Worm (Caenorhabditis elegans) whole organism, early embryonic: ENCODE data around the gene H09F14.1.

Experiments
- B0310.2 ChIP-seq: sonication (generic microtip); optimal IDR thresholded peaks from 2 replicates; lab custom pipeline; 2016; ENCODE audit warnings: mild to moderate bottlenecking, missing genetic modification characterization, missing compliant biosample characterization
- F13C5.2 ChIP-seq: sonication (generic microtip); optimal IDR thresholded peaks from 2 replicates; lab custom pipeline; 2017; ENCODE audit warnings: mild to moderate bottlenecking, missing genetic modification characterization, inconsistent platforms, missing compliant biosample characterization
- aly-1 ChIP-seq: sonication (generic microtip); optimal IDR thresholded peaks from 2 replicates; lab custom pipeline; 2016; ENCODE audit warnings: missing genetic modification characterization, missing compliant biosample characterization
- ama-1 ChIP-seq: fragments of 150-350 bp; optimal IDR thresholded peaks from 2 replicates; lab custom pipeline; 2014
- ceh-13 ChIP-seq: fragments of 200-800 bp; sonication (Bioruptor generic); optimal IDR thresholded peaks from 2 replicates; lab custom pipeline; 2018; ENCODE audit warnings: mild to moderate bottlenecking, missing genetic modification characterization, missing compliant biosample characterization
- ceh-36 ChIP-seq: sonication (generic microtip); optimal IDR thresholded peaks from 2 replicates; lab custom pipeline; 2016; ENCODE audit warnings: missing genetic modification characterization, inconsistent platforms, missing compliant biosample characterization
- ets-7 ChIP-seq: sonication (generic microtip); optimal IDR thresholded peaks from 2 replicates; lab custom pipeline; 2016; ENCODE audit warnings: missing genotype, missing genetic modification characterization, missing compliant biosample characterization
- flt-1 ChIP-seq: fragments of 200-800 bp; sonication (Bioruptor generic); IDR thresholded peaks from 2 replicates; pipeline ENCODE4 v1.3.6; 2022; ENCODE audit warnings: missing genetic modification characterization, missing compliant biosample characterization
- hmbx-1 ChIP-seq: sonication (generic microtip); optimal IDR thresholded peaks from 2 replicates; lab custom pipeline; 2016; ENCODE audit warnings: mild to moderate bottlenecking, missing genetic modification characterization, missing compliant biosample characterization
- hmg-4 ChIP-seq: fragments of 200-800 bp; sonication (Bioruptor generic); optimal IDR thresholded peaks from 2 replicates; lab custom pipeline; 2018; ENCODE audit warnings: mild to moderate bottlenecking, missing genetic modification characterization, missing compliant biosample characterization
- hnd-1 ChIP-seq: sonication (generic microtip); optimal IDR thresholded peaks from 2 replicates; lab custom pipeline; 2016; ENCODE audit warnings: missing genetic modification characterization, missing compliant biosample characterization
- pes-1 ChIP-seq: fragments of 200-800 bp; sonication (Bioruptor generic); IDR thresholded peaks from 2 replicates; pipeline ENCODE4 v1.3.6; 2022; ENCODE audit warnings: missing genetic modification reagents, missing genetic modification characterization, missing compliant biosample characterization
- scrt-1 ChIP-seq: fragments of 200-800 bp; sonication (Bioruptor generic); IDR thresholded peaks from 2 replicates; pipeline ENCODE4 v1.3.6; 2022; ENCODE audit warnings: missing genetic modification characterization, missing compliant biosample characterization
- sea-1 ChIP-seq: fragments of 200-800 bp; sonication (Bioruptor generic); conservative IDR thresholded peaks from 2 replicates; pipeline ENCODE4 v1.3.6; 2022; ENCODE audit warnings: missing genetic modification characterization, missing compliant biosample characterization
- tbx-11 ChIP-seq: fragments of 200-800 bp; sonication (Bioruptor generic); IDR thresholded peaks from 2 replicates; pipeline ENCODE4 v1.3.6; 2022; ENCODE audit warnings: missing genetic modification characterization, missing compliant biosample characterization
- tbx-37 ChIP-seq: fragments of 200-800 bp; sonication (Bioruptor generic); conservative IDR thresholded peaks from 2 replicates; pipeline ENCODE4 v1.3.6; 2022; ENCODE audit warnings: missing genetic modification reagents, missing genetic modification characterization, missing compliant biosample characterization
- tra-4 ChIP-seq: sonication (generic microtip); optimal IDR thresholded peaks from 2 replicates; lab custom pipeline; 2017; ENCODE audit warnings: missing genetic modification characterization, missing compliant biosample characterization

Gene H09F14.1

DNA sequence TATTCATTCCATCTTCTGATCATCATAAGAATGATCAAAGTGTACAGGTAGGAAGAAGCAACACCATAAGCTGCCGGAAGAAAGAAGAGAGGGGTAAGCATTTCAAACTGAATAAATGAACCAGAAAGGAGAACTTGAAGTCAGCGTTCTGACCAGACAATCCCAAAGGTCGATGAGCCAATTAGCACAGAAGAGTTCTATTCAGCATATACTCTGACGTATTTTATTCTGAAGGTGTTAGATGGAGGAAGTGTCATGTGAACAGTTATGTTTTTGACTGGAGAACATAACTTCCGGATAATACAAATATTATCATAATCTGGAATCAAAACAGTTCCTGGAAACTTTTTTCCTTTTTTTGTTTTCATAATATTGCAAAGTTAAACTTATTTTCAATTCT lies 26.7 kb downstream of the H09F14.1 start, which contains the start of gene srg-32:
Gene srg-32 (minus strand): TSS at position 101 of the 400 bp plus-strand sequence.
- TF ChIP-seq tra-4 (tag; lab: Kevin White, UChicago) = no peak
- TF ChIP-seq ama-1 (lab: Kevin White, UChicago) = no peak
- TF ChIP-seq pes-1 (GFP tag; lab: Robert Waterston, UW) = no peak
- TF ChIP-seq hmg-4 (GFP tag; lab: Kevin White, UChicago) = no peak
- TF ChIP-seq tbx-37 (GFP tag; lab: Robert Waterston, UW) = no peak
- TF ChIP-seq hmbx-1 (tag; lab: Kevin White, UChicago) = no peak
- TF ChIP-seq scrt-1 (GFP tag; lab: Robert Waterston, UW) = no peak
- no peak for TF ChIP-seq ceh-13 (GFP tag; lab: Kevin White, UChicago)
- no peak for TF ChIP-seq tbx-11
- TF ChIP-seq F13C5.2 (tag; lab: Kevin White, UChicago) = no peak
- no peak for TF ChIP-seq hnd-1 (tag; lab: Kevin White, UChicago)
- no peak for TF ChIP-seq B0310.2 (tag; lab: Kevin White, UChicago)

DNA sequence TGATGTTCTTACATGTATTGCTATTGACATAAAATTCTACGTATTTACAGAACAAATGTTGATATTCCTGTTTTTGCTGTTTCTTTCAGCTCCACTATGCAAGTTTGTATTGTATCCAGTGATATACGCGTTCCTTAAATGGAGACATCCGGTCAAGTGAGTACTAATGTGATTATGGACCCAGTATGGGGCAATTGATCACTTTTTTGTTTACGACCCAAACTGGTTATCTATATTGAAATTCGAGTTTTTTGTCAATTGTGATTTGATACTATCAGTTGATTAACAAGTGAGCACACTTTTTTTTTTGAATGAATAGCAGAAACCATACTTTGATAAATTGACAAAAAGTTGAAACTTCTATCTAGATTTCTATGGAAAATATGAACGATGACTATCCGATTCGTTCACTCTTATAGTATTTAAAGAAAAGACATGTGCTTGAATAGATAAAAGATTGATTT lies 33.5 kb downstream of the H09F14.1 start, which contains the start of gene T21C9.6:
Gene T21C9.6 (plus strand): TSS at position 51 of the 464 bp plus-strand sequence.
- TF ChIP-seq hmg-4 (GFP tag; lab: Kevin White, UChicago) (no peak), B0310.2 (tag; lab: Kevin White, UChicago) (no peak), tbx-11 (no peak)

DNA sequence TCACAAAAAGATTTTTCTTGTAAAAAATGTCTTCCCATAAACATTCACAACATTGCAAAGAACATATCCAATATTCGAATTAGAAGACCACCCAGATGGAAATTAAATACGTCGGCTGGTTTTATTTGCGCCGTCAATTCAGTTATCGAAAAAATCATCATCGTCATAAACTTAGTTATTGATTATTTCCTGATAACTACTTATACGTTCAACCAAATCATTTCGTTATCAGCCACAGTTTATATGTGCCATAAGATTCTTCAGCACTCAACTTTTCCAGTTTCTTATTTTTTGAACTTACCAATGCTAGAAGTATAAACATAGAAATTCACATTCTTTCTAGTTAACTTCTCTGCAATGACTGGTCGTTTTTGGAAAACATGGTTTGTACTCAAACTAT lies 34.8 kb downstream of the H09F14.1 start:
- no peak for TF ChIP-seq scrt-1 (GFP tag; lab: Robert Waterston, UW)
- TF ChIP-seq pes-1 (GFP tag; lab: Robert Waterston, UW) = no peak
- TF ChIP-seq flt-1 (GFP tag; lab: Robert Waterston, UW) = no peak
- TF ChIP-seq ets-7 = no peak
- no peak for TF ChIP-seq tra-4 (tag; lab: Kevin White, UChicago)
- TF ChIP-seq tbx-11 = no peak
- TF ChIP-seq ceh-36 = no peak
- TF ChIP-seq hmbx-1 (tag; lab: Kevin White, UChicago) = no peak
- no peak for TF ChIP-seq sea-1 (GFP tag; lab: Robert Waterston, UW)
- TF ChIP-seq hmg-4 (GFP tag; lab: Kevin White, UChicago) = no peak
- no peak for TF ChIP-seq tbx-37 (GFP tag; lab: Robert Waterston, UW)

DNA sequence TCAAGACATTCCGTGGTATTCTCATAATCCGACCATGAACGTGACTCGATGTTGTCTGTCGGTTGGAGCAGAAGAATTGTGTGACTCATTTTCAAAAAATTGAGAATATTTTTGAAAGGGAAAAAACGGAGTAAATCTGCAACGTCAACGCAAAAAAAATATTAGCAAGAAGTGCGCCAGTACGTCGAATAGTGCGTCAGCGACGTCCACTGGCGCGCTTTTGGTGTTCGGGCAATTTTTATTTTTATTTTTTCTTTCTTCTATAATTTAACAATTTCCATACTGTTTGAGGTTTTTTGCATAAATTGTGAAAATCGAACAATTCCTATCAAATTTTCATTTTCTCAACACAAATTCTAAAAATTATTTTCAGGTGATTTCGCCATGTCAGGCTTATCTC lies 36.5 kb downstream of the H09F14.1 start, which contains the start of the genes erh-1 and lpd-9:
Gene erh-1 (minus strand): TSS at position 204 of the 400 bp plus-strand sequence.
Gene lpd-9 (plus strand): TSS at position 368 of the 400 bp plus-strand sequence.
- TF ChIP-seq tbx-37 (GFP tag; lab: Robert Waterston, UW) (0 out of 2 replicates have a peak, but pooled peaks have one; percentile 31), ceh-13 (GFP tag; lab: Kevin White, UChicago) (no peak), hmbx-1 (tag; lab: Kevin White, UChicago) (no peak), flt-1 (GFP tag; lab: Robert Waterston, UW) (no peak), hnd-1 (tag; lab: Kevin White, UChicago) (no peak), B0310.2 (tag; lab: Kevin White, UChicago) (no peak), tra-4 (tag; lab: Kevin White, UChicago) (no peak), hmg-4 (GFP tag; lab: Kevin White, UChicago) (no peak), pes-1 (GFP tag; lab: Robert Waterston, UW) (no peak), aly-1 (tag; lab: Kevin White, UChicago) (no peak), ets-7 (no peak), ceh-36 (no peak), ama-1 (lab: Kevin White, UChicago) (no peak), F13C5.2 (tag; lab: Kevin White, UChicago) (peak; percentile 54), sea-1 (GFP tag; lab: Robert Waterston, UW) (no peak), scrt-1 (GFP tag; lab: Robert Waterston, UW) (no peak)

DNA sequence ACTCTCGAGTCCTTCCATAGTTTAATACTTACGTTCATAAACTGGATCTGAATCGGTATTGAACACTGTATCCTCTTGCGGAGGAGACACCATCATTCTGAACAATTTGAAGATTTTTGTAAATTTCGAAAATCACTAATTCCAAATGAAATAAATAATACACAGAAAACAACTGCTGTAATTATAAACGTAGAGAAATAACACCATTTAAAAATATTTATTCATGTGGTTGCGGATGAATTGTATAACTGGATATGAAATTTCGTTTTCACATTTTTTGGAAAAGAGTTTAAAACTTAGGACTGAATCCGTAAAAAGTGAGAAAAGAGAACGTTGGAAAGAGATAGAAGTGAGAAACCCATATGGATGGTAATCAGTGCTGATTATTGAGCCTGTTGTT lies 37.2 kb downstream of the H09F14.1 start, which contains the start of gene mics-1:
Gene mics-1 (minus strand): TSS at position 101 of the 400 bp plus-strand sequence.
- no peak for TF ChIP-seq B0310.2 (tag; lab: Kevin White, UChicago)
- TF ChIP-seq pes-1 (GFP tag; lab: Robert Waterston, UW) = no peak
- TF ChIP-seq hnd-1 (tag; lab: Kevin White, UChicago) = no peak
- TF ChIP-seq F13C5.2 (tag; lab: Kevin White, UChicago) = no peak
- TF ChIP-seq tra-4 (tag; lab: Kevin White, UChicago) = no peak
- no peak for TF ChIP-seq tbx-11
- no peak for TF ChIP-seq hmg-4 (GFP tag; lab: Kevin White, UChicago)
- TF ChIP-seq flt-1 (GFP tag; lab: Robert Waterston, UW) = no peak
- no peak for TF ChIP-seq ceh-13 (GFP tag; lab: Kevin White, UChicago)
- no peak for TF ChIP-seq scrt-1 (GFP tag; lab: Robert Waterston, UW)
- no peak for TF ChIP-seq ceh-36
- no peak for TF ChIP-seq tbx-37 (GFP tag; lab: Robert Waterston, UW)

DNA sequence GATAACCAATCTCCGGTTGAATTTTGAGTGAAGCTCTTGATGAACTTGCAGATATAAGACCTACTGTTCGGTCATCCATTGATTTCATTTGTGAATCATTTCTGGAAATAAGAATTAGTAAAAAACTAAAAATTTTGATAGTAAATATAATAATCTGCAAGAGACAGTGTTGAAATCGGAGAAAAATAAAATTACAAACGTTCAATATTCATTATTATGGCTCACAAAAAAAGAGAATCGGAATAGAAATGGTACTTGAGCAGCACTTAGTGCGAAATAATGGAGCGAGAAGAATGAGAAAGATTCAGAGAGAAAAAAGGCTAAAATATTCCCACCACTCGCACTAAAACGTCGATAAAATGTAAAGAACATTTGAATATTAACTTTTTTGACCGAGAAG lies 39.1 kb downstream of the H09F14.1 start, which contains the start of gene vps-54:
Gene vps-54 (minus strand): TSS at position 101 of the 400 bp plus-strand sequence.
- TF ChIP-seq tbx-11 (no peak), tra-4 (tag; lab: Kevin White, UChicago) (no peak), B0310.2 (tag; lab: Kevin White, UChicago) (no peak), ceh-36 (no peak), ets-7 (no peak), hmg-4 (GFP tag; lab: Kevin White, UChicago) (no peak), aly-1 (tag; lab: Kevin White, UChicago) (no peak), pes-1 (GFP tag; lab: Robert Waterston, UW) (no peak), flt-1 (GFP tag; lab: Robert Waterston, UW) (no peak), hmbx-1 (tag; lab: Kevin White, UChicago) (no peak)

DNA sequence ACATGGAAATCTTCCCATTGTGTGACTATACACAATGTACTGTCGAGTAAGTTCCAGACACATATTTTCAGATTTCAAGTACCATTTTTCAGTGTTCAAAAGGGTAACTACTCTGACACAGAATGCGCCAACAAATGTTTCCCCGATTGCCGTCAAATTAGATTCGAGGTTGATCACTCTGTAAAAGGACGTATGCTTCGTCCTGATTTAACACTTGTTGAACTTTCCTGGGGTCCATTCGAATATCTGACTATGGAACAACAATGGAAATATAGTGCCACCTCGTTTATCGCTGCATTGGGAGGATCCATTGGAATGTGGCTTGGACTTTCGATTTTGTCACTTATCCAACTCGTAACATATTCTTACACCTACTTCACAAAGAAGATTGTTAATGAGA lies 41.2 kb downstream of the H09F14.1 start:
- TF ChIP-seq hmg-4 (GFP tag; lab: Kevin White, UChicago) = no peak
- no peak for TF ChIP-seq aly-1 (tag; lab: Kevin White, UChicago)
- no peak for TF ChIP-seq tbx-37 (GFP tag; lab: Robert Waterston, UW)
- TF ChIP-seq B0310.2 (tag; lab: Kevin White, UChicago) = no peak
- TF ChIP-seq flt-1 (GFP tag; lab: Robert Waterston, UW) = no peak
- TF ChIP-seq sea-1 (GFP tag; lab: Robert Waterston, UW) = no peak
- TF ChIP-seq ceh-36 = no peak
- no peak for TF ChIP-seq ceh-13 (GFP tag; lab: Kevin White, UChicago)
- TF ChIP-seq hmbx-1 (tag; lab: Kevin White, UChicago) = no peak
- TF ChIP-seq scrt-1 (GFP tag; lab: Robert Waterston, UW) = no peak
- TF ChIP-seq pes-1 (GFP tag; lab: Robert Waterston, UW) = no peak
